Fruit fly (Drosophila melanogaster): ENCODE measurements around the gene ssp3.

Gene ssp3

DNA sequence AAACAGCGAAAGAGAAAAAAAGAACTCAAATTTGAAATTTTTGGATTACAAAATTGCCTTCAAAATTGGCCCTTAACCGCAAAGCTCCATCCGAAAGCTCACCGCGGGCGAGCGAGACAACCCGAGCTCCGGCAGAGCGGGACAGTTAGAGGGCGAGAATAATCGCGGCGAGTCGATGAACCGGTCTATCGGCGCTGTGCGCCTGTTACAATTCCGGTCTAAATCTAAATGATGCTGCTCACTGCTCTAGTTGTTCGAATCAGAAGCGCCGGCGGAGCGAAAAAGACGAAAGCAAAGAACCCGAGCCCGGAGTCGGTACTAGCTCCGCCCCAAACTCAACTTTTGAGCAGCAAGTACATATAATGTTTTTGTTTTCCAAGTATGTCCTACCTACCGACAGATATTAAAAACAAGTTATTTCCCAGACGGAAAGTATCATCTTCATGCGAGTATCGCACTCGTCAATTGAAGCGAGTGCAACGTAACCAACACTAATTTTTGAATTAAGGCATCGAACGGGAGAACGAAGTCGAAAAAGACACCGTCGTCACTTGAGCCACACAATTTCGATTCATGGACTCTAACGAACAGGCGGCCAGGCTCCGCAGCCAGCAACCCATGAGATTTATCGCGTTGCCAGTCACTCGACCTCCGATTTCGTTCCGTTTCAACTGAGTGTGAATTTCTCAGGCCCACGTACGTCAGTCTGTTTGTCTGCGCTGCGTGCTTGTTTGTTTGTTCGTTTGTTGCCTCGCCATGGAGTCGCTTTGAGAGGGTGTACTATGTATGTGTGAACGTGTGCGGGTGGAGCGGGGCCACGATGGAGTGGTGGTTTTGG is 634 bp upstream of the ssp3 start:
- TF ChIP-seq CG8478 (optimal IDR thresholded peaks at IDR 0.05) (peak; percentile 75), psq (optimal IDR thresholded peaks at IDR 0.05) (no peak), usp (GFP tag; optimal IDR thresholded peaks at IDR 0.05) (no peak), Dll (optimal IDR thresholded peaks at IDR 0.05) (peak; percentile 3), EcR (GFP tag; optimal IDR thresholded peaks at IDR 0.05) (peak in 1 of 2 experiments; percentile 25), pan (optimal IDR thresholded peaks at IDR 0.05) (no peak)

DNA sequence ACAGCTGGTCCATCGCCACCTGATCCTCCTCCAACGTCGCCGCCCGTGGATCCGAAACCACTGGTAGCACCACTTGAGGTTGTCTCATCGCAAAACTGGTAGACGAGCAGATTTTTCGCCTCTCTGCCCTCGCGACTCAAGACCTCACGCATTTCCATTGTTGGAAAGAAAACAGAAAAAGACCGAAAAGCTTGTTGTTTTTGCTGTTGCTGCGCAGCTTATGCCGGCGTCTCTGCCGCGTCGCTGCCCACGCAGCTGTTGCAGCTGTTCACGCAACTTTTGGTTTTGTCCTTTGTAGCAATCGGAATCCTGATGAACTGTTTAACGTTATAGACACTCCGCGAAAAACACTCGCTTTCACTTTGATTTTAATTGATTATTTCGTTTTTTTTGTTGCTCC is 451 bp downstream of the ssp3 start:
- no peak for TF ChIP-seq Dll (optimal IDR thresholded peaks at IDR 0.05)
- no peak for TF ChIP-seq EcR (GFP tag; optimal IDR thresholded peaks at IDR 0.05)
- TF ChIP-seq usp (GFP tag; optimal IDR thresholded peaks at IDR 0.05), result no peak
- TF ChIP-seq CG8478 (optimal IDR thresholded peaks at IDR 0.05), result no peak
- TF ChIP-seq psq (optimal IDR thresholded peaks at IDR 0.05), result no peak
- TF ChIP-seq pan (optimal IDR thresholded peaks at IDR 0.05), result no peak

DNA sequence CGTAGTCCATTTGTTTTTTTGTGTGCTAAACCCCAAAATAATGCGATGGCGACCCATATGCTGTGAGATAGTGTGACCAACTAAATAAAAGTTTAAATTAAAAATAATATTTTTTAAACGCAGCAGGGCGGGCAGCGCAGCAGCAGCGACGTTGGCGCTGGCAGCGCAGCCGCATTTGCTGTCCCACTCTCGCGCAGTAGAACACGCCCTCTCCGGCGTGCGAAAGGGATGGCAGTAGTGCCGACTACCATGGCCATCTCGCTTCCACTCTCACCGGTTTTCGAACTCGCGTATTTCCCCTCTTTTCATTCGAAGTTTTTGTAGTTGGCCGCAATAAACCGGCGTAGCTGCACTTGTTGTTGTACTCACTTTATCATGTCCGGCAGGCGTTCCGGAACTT is 7.7 kb downstream of the ssp3 start:
- TF ChIP-seq CG8478 (optimal IDR thresholded peaks at IDR 0.05) (peak; percentile 92), pan (optimal IDR thresholded peaks at IDR 0.05) (no peak), Dll (optimal IDR thresholded peaks at IDR 0.05) (no peak), EcR (GFP tag; optimal IDR thresholded peaks at IDR 0.05) (no peak)

DNA sequence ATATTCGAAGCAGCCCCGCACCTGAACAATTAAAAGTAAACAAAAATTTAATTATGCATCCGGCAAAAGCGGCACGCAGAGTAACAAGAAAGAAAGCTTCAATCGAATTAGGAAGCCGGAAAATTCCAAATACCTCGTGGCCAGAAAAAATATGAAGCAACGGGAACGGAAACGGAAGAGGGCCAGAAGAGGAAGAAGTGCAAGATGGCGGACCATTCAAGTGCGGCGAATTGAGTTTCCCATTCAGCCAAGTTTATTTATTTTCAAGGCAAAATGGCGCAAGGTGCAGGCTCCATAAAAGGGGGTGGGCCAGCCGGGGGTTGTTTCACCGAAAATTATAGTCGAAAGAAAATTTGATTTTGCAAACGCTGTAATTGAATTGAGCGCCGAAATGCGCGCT is 9.2 kb downstream of the ssp3 start:
- TF ChIP-seq usp (GFP tag; optimal IDR thresholded peaks at IDR 0.05) (no peak), Dll (optimal IDR thresholded peaks at IDR 0.05) (no peak), CG8478 (optimal IDR thresholded peaks at IDR 0.05) (no peak), pan (optimal IDR thresholded peaks at IDR 0.05) (no peak), psq (optimal IDR thresholded peaks at IDR 0.05) (no peak), EcR (GFP tag; optimal IDR thresholded peaks at IDR 0.05) (no peak)

DNA sequence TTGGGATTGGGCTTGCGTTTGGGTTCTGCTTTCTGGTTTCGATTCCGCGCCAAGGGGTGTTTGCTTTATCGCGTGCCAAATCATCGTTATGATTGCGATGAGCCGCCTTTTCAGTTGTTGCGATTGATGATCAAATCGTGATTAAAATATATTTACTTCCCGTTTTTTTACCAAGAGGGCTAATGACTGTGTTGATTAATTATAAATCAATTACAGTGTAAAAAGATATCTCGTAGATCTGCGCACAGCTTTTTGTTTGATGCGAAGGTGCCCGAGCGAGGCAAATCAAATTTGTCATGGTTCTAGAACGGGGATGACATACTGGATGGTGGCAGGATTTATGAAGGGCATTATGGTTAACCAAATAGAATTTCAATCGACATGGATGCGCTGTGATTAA is 9.9 kb downstream of the ssp3 start:
- TF ChIP-seq Dll (optimal IDR thresholded peaks at IDR 0.05), result no peak
- TF ChIP-seq usp (GFP tag; optimal IDR thresholded peaks at IDR 0.05), result no peak
- no peak for TF ChIP-seq psq (optimal IDR thresholded peaks at IDR 0.05)
- no peak for TF ChIP-seq CG8478 (optimal IDR thresholded peaks at IDR 0.05)
- no peak for TF ChIP-seq pan (optimal IDR thresholded peaks at IDR 0.05)
- TF ChIP-seq EcR (GFP tag; optimal IDR thresholded peaks at IDR 0.05), result no peak

DNA sequence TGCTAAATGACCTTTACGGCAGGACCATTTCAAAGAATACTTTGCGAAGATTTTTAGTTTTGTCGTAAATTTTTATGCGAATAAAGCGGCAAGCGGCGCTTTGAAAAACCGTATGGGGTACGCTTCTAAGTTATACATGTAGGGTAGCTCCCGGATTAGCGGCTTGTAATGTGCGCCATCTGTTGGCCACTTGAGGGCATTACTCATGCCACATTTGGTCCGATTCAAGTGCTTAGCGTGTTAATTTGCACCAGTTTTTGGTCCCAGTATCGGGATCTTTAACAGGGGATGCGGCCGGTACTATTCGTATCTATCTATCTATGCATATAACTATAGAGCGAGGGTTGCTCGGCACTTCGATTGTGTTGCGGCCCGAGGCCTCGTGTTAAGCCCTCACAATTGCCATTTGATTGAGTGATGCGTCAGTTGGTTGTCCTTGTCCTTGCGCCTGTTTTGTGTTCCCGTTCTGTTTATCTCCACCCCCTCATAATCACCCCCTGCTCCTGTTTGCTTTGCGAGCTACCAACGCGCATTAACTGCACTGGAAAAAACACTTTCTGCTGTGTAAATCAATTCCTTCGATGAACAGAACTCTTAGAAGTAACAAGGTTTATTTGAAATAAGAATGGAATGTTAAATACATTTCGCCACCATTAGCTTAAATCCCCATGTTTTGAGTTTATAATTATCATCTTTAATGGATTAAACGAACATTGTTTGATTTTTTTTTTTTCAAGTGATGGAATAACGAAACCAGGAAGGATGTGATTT is 13.2 kb downstream of the ssp3 start:
- TF ChIP-seq Dll (optimal IDR thresholded peaks at IDR 0.05), result no peak
- no peak for TF ChIP-seq usp (GFP tag; optimal IDR thresholded peaks at IDR 0.05)
- TF ChIP-seq psq (optimal IDR thresholded peaks at IDR 0.05), result no peak
- no peak for TF ChIP-seq CG8478 (optimal IDR thresholded peaks at IDR 0.05)
- TF ChIP-seq EcR (GFP tag; optimal IDR thresholded peaks at IDR 0.05), result no peak
- TF ChIP-seq pan (optimal IDR thresholded peaks at IDR 0.05), result no peak

DNA sequence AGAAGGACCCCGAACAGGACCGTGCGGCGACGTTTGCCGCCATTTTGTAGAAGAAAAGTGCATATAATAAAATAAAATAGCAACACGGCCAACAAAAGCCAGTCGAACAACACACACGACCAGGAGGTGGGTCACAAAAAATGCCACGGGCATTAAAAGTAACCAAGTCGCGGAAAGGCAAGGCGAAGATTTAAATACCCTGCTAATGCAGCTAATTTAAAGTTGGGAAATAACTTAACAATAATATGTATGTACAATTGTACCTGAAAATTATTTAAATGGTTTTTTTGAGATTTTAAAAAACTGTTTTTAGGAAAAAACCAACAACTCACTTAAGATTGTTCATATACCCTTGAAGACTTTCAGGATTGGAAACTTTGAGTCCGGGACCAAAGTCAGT is 14.2 kb downstream of the ssp3 start:
- TF ChIP-seq usp (GFP tag; optimal IDR thresholded peaks at IDR 0.05) (no peak), EcR (GFP tag; optimal IDR thresholded peaks at IDR 0.05) (no peak), Dll (optimal IDR thresholded peaks at IDR 0.05) (no peak), pan (optimal IDR thresholded peaks at IDR 0.05) (no peak), CG8478 (optimal IDR thresholded peaks at IDR 0.05) (no peak), psq (optimal IDR thresholded peaks at IDR 0.05) (no peak)

DNA sequence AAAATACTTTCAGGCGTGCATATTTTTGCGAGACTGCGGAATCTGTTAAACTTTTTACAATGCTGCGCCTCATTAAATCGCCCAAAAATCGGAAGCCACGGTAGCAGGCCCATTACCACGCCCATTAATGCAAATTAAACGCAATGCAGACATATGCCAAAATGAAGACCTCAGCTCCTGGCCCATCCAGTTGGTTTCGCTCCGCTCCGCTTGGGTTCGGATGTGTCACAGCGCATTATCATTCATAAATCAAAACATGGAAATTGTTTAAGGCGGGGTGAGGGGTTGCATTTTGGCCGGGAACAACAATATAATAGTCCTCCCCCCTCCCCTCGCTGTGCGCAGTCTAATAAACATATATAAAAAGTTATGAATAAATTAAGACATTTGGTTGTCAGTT is 15.9 kb downstream of the ssp3 start:
- TF ChIP-seq psq (optimal IDR thresholded peaks at IDR 0.05) (no peak), CG8478 (optimal IDR thresholded peaks at IDR 0.05) (no peak), EcR (GFP tag; optimal IDR thresholded peaks at IDR 0.05) (no peak), Dll (optimal IDR thresholded peaks at IDR 0.05) (no peak), usp (GFP tag; optimal IDR thresholded peaks at IDR 0.05) (no peak), pan (optimal IDR thresholded peaks at IDR 0.05) (no peak)

DNA sequence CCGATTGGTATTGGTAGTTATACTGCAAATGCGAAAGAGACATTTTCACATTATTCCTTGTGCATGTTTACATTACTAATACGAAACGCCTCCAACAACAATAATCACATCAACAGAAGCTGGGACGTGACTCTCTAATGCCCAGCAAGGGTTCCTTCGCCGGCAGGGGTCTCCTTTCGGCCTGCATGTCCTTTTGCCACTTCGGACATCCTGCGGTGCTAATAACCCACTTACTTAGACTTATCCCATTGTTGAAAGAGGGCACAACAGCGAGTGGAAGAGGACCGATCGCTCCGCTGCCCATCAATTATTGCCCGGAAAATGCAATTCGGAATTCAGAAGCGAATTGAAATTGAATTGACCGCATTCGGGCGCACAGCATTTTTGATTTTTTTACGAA is 17.8 kb downstream of the ssp3 start:
- TF ChIP-seq usp (GFP tag; optimal IDR thresholded peaks at IDR 0.05) (no peak), psq (optimal IDR thresholded peaks at IDR 0.05) (no peak), CG8478 (optimal IDR thresholded peaks at IDR 0.05) (no peak), pan (optimal IDR thresholded peaks at IDR 0.05) (no peak)

DNA sequence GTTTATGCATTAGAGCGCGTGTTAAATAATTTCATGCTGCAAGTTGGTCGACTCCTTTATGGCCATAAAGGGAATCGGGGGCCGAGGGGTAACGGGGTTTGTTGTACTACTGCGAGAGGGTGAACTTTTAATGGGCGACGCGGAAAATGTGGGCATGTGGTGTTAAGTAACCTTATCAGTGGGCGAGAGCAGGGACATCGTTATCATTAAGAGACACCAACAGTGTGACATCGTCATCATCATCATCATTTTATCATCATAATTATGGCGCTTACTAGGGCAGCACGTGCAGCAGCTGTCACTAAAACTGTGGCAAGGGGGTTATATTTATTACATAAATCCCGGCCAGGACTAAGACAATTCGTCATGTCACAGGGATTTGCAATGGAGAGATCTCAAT is 18.4 kb downstream of the ssp3 start:
- no peak for TF ChIP-seq CG8478 (optimal IDR thresholded peaks at IDR 0.05)
- TF ChIP-seq Dll (optimal IDR thresholded peaks at IDR 0.05), result no peak
- TF ChIP-seq psq (optimal IDR thresholded peaks at IDR 0.05), result no peak
- TF ChIP-seq usp (GFP tag; optimal IDR thresholded peaks at IDR 0.05), result no peak
- no peak for TF ChIP-seq pan (optimal IDR thresholded peaks at IDR 0.05)

DNA sequence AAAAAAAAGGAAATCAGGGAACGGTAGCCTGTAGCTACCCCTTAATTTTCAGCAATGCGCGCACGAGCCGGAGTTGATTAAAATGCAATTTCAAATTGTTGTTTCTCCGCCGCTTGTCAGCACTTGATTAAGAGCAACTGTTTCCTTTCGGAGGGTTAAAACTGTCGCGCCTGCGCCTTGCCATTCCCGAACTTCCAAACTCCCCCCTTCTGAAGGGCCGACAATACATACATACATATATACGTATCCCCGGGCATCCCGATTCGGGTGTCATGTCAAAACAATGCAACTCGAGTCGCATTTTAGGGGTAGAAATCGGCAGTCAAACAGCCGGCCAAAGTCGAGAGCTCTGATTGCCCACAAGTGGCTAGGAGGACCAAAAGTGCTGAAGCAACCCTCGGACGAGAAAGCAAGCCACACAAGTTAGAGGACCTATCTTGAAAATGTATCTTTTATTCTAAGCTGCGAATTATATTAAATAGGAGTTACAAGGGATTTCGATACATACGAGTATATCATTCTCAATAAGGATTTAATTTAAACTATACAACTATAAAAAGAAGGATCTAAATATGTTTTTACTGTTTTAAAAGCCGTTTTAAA is 19.0 kb downstream of the ssp3 start:
- TF ChIP-seq pan (optimal IDR thresholded peaks at IDR 0.05), result no peak
- TF ChIP-seq usp (GFP tag; optimal IDR thresholded peaks at IDR 0.05), result no peak
- no peak for TF ChIP-seq EcR (GFP tag; optimal IDR thresholded peaks at IDR 0.05)
- no peak for TF ChIP-seq Dll (optimal IDR thresholded peaks at IDR 0.05)
- no peak for TF ChIP-seq psq (optimal IDR thresholded peaks at IDR 0.05)

DNA sequence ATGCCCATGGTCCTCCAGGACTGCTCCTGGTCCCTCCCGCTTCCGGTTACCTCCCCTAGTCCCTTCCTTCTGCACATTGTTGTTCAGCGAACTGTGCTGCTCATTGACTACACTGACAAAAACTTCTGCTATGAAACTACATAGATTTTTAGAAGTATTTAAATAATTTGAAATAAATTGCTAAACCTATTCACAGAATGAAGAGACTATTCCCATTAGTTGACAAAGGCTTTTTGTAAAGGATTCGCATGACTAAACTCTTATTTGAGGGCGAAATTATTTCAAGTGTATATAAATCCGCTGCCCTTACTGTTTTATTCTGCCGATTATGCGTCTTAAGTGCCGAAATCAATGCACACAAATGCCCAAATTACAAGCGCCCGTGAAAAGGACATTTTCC is 22.5 kb downstream of the ssp3 start:
- TF ChIP-seq psq (optimal IDR thresholded peaks at IDR 0.05), result no peak
- TF ChIP-seq EcR (GFP tag; optimal IDR thresholded peaks at IDR 0.05), result no peak
- no peak for TF ChIP-seq Dll (optimal IDR thresholded peaks at IDR 0.05)
- TF ChIP-seq CG8478 (optimal IDR thresholded peaks at IDR 0.05), result no peak
- TF ChIP-seq usp (GFP tag; optimal IDR thresholded peaks at IDR 0.05), result no peak

All from whole organism.